Worm (Caenorhabditis elegans) whole organism, L4 larva: ENCODE results near the gene rml-3.

Source experiments
- F26F4.8 ChIP-seq: fragments of 200-800 bp; sonication (Bioruptor generic); conservative IDR thresholded peaks from 2 replicates; pipeline ENCODE4 v1.3.6; 2022; ENCODE audit warnings: missing genetic modification characterization, missing compliant biosample characterization
- F37D6.2 ChIP-seq: sonication (generic microtip); optimal IDR thresholded peaks from 2 replicates; lab custom pipeline; 2016; ENCODE audit warnings: mild to moderate bottlenecking, missing genetic modification characterization, missing compliant biosample characterization
- F44E2.7 ChIP-seq: fragments of 200-800 bp; sonication (Bioruptor generic); IDR thresholded peaks from 2 replicates; pipeline ENCODE4 v2.1.2; 2022; ENCODE audit warnings: missing genetic modification characterization, missing compliant biosample characterization
- T20F7.1 ChIP-seq: fragments of 200-800 bp; sonication (Bioruptor generic); optimal IDR thresholded peaks from 2 replicates; lab custom pipeline; 2018; ENCODE audit warnings: mild to moderate bottlenecking, missing genetic modification characterization, missing compliant biosample characterization
- Y105C5A.15 ChIP-seq: fragments of 200-800 bp; sonication (Bioruptor generic); IDR thresholded peaks from 2 replicates; pipeline ENCODE4 v1.3.6; 2022; ENCODE audit warnings: missing genetic modification characterization, missing compliant biosample characterization
- Y5F2A.4 ChIP-seq: fragments of 200-800 bp; sonication (Bioruptor generic); optimal IDR thresholded peaks from 2 replicates; lab custom pipeline; 2018; ENCODE audit warnings: mild to moderate bottlenecking, missing genetic modification characterization, missing compliant biosample characterization
- ZK546.5 ChIP-seq, 2 experiments: sonication (generic microtip); optimal IDR thresholded peaks; 2 replicates each; lab custom pipeline; 2017; ENCODE audit warnings: missing biosample characterization in 2 of 2, missing genetic modification characterization in 2 of 2
- aha-1 ChIP-seq: fragments of 150-350 bp; peaks from one replicate; lab custom pipeline; 2014; ENCODE audit warnings: missing biosample characterization, missing genetic modification characterization
- ama-1 ChIP-seq: fragments of 150-350 bp; optimal IDR thresholded peaks from 2 replicates; lab custom pipeline; 2014; ENCODE audit warnings: inconsistent platforms, mixed read lengths
- arid-1 ChIP-seq: fragments of 200-800 bp; sonication (Bioruptor generic); conservative IDR thresholded peaks from 2 replicates; pipeline ENCODE4 v1.3.6; 2022; ENCODE audit warnings: missing genetic modification reagents, missing genetic modification characterization, missing compliant biosample characterization
- attf-4 ChIP-seq: sonication (generic microtip); optimal IDR thresholded peaks from 3 replicates; lab custom pipeline; 2017; ENCODE audit warnings: missing biosample characterization, missing genetic modification characterization
- ceh-32 ChIP-seq: sonication (generic microtip); optimal IDR thresholded peaks from 2 replicates; lab custom pipeline; 2016; ENCODE audit warnings: mild to moderate bottlenecking, missing genetic modification characterization, missing compliant biosample characterization; ENCODE audit not compliant: poor library complexity
- ceh-44 ChIP-seq: fragments of 200-800 bp; sonication (Bioruptor generic); IDR thresholded peaks from 2 replicates; pipeline ENCODE4 v1.3.6; 2022; ENCODE audit warnings: missing genetic modification reagents, missing genetic modification characterization, missing compliant biosample characterization
- ceh-82 ChIP-seq: sonication (generic microtip); optimal IDR thresholded peaks from 2 replicates; lab custom pipeline; 2017; ENCODE audit warnings: missing biosample characterization, missing genetic modification characterization
- ctbp-1 ChIP-seq: fragments of 200-800 bp; sonication (Bioruptor generic); IDR thresholded peaks from 2 replicates; pipeline ENCODE4 v1.3.6; 2022; ENCODE audit warnings: missing genetic modification reagents, missing genetic modification characterization, missing compliant biosample characterization
- daf-16 ChIP-seq, 3 experiments: sonication (generic microtip); optimal IDR thresholded peaks; 2 replicates each; lab custom pipeline; 2016 to 2017; ENCODE audit warnings: missing genetic modification characterization in 3 of 3, missing genetic modification reagents in 3 of 3, mild to moderate bottlenecking in 2 of 3, missing compliant biosample characterization in 2 of 3, missing biosample characterization in 1 of 3, moderate library complexity in 1 of 3
- dve-1 ChIP-seq: sonication (generic microtip); optimal IDR thresholded peaks from 2 replicates; lab custom pipeline; 2017; ENCODE audit warnings: antibody characterized with exemption, mild to moderate bottlenecking, missing genetic modification characterization, missing compliant biosample characterization; ENCODE audit not compliant: insufficient read depth
- fos-1 ChIP-seq: fragments of 150-350 bp; optimal IDR thresholded peaks from 2 replicates; lab custom pipeline; 2014; ENCODE audit warnings: missing biosample characterization, missing genetic modification characterization
- hlh-30 ChIP-seq: sonication (generic microtip); optimal IDR thresholded peaks from 2 replicates; lab custom pipeline; 2017; ENCODE audit warnings: antibody characterized with exemption, mild to moderate bottlenecking, missing genetic modification characterization, missing compliant biosample characterization; ENCODE audit not compliant: insufficient read depth
- lin-13 ChIP-seq: fragments of 150-350 bp; optimal IDR thresholded peaks from 2 replicates; lab custom pipeline; 2014; ENCODE audit warnings: missing biosample characterization, missing genetic modification reagents, missing genetic modification characterization
- madf-9 ChIP-seq: fragments of 200-800 bp; sonication (Bioruptor generic); conservative IDR thresholded peaks from 2 replicates; pipeline ENCODE4 v1.3.6; 2022; ENCODE audit warnings: missing genetic modification reagents, missing genetic modification characterization, missing compliant biosample characterization
- mdt-29 ChIP-seq: fragments of 200-800 bp; sonication (Bioruptor generic); IDR thresholded peaks from 2 replicates; pipeline ENCODE4 v1.3.6; 2022; ENCODE audit warnings: missing genetic modification reagents, missing genetic modification characterization, missing compliant biosample characterization
- mep-1 ChIP-seq: fragments of 150-350 bp; sonication (generic microtip); optimal IDR thresholded peaks from 3 replicates; lab custom pipeline; 2014; ENCODE audit warnings: missing biosample characterization, missing genetic modification characterization
- mes-2 ChIP-seq: sonication (generic microtip); optimal IDR thresholded peaks from 2 replicates; lab custom pipeline; 2016; ENCODE audit warnings: missing genotype, mild to moderate bottlenecking, missing genetic modification characterization, missing compliant biosample characterization; ENCODE audit not compliant: poor library complexity, severe bottlenecking
- mxl-2 ChIP-seq: fragments of 200-800 bp; sonication (Bioruptor generic); conservative IDR thresholded peaks from 2 replicates; pipeline ENCODE4 v1.3.6; 2022; ENCODE audit warnings: missing genetic modification reagents, missing genetic modification characterization, missing compliant biosample characterization
- mxl-3 ChIP-seq: fragments of 200-800 bp; sonication (Bioruptor generic); optimal IDR thresholded peaks from 2 replicates; lab custom pipeline; 2018; ENCODE audit warnings: mild to moderate bottlenecking, missing genetic modification characterization, missing compliant biosample characterization
- nhr-11 ChIP-seq: fragments of 150-350 bp; optimal IDR thresholded peaks from 2 replicates; lab custom pipeline; 2014; ENCODE audit warnings: missing biosample characterization, missing genetic modification characterization
- nhr-6 ChIP-seq: fragments of 150-350 bp; optimal IDR thresholded peaks from 2 replicates; lab custom pipeline; 2014; ENCODE audit warnings: missing biosample characterization, missing genetic modification characterization
- nhr-77 ChIP-seq: fragments of 150-350 bp; optimal IDR thresholded peaks from 2 replicates; lab custom pipeline; 2014; ENCODE audit warnings: missing biosample characterization, missing genetic modification characterization
- php-3 ChIP-seq: fragments of 200-800 bp; sonication (Bioruptor generic); IDR thresholded peaks from 2 replicates; pipeline ENCODE4 v1.3.6; 2022; ENCODE audit warnings: missing genetic modification reagents, missing genetic modification characterization, missing compliant biosample characterization
- rbr-2 ChIP-seq: sonication (generic microtip); optimal IDR thresholded peaks from 2 replicates; lab custom pipeline; 2016; ENCODE audit warnings: missing genotype, missing genetic modification characterization, missing compliant biosample characterization
- sdz-12 ChIP-seq: fragments of 200-800 bp; sonication (Bioruptor generic); optimal IDR thresholded peaks from 2 replicates; lab custom pipeline; 2018; ENCODE audit warnings: mild to moderate bottlenecking, missing genetic modification characterization, missing compliant biosample characterization
- set-16 ChIP-seq: fragments of 200-800 bp; sonication (Bioruptor generic); IDR thresholded peaks from 2 replicates; pipeline ENCODE4 v1.3.6; 2022; ENCODE audit warnings: missing genetic modification reagents, missing genetic modification characterization, missing compliant biosample characterization
- snpc-1.2 ChIP-seq: fragments of 200-800 bp; sonication (Bioruptor generic); IDR thresholded peaks from 2 replicates; pipeline ENCODE4 v1.3.6; 2022; ENCODE audit warnings: missing genetic modification reagents, missing genetic modification characterization, missing compliant biosample characterization
- snpc-4 ChIP-seq: fragments of 150-350 bp; optimal IDR thresholded peaks from 2 replicates; lab custom pipeline; 2014; ENCODE audit warnings: missing biosample characterization, missing genetic modification characterization
- spr-3 ChIP-seq: fragments of 200-800 bp; sonication (Bioruptor generic); optimal IDR thresholded peaks from 2 replicates; lab custom pipeline; 2018; ENCODE audit warnings: mild to moderate bottlenecking, missing genetic modification characterization, missing compliant biosample characterization
- tra-1 ChIP-seq: fragments of 200-800 bp; sonication (Bioruptor generic); IDR thresholded peaks from 2 replicates; pipeline ENCODE4 v1.3.6; 2022; ENCODE audit warnings: missing genetic modification reagents, missing genetic modification characterization, missing compliant biosample characterization
- unc-130 ChIP-seq: sonication (generic microtip); optimal IDR thresholded peaks from 2 replicates; lab custom pipeline; 2016; ENCODE audit warnings: missing genetic modification reagents, missing genetic modification characterization, missing compliant biosample characterization
- unc-62 ChIP-seq, 3 experiments: fragments of 150-350 bp in 1 of 3; sonication (generic microtip); optimal IDR thresholded peaks in 2 of 3; peaks in 1 of 3; 1 replicate in 1 of 3; 2 replicates in 2 of 3; lab custom pipeline; 2014 to 2017; ENCODE audit warnings: missing biosample characterization in 3 of 3, missing genetic modification characterization in 3 of 3, missing genetic modification reagents in 3 of 3, missing genotype in 1 of 3
- ztf-11 ChIP-seq: fragments of 150-350 bp; optimal IDR thresholded peaks from 2 replicates; lab custom pipeline; 2014; ENCODE audit warnings: missing biosample characterization, missing genetic modification characterization

Gene rml-3

ce11 chrX:6253899-6254670 lies 15.2 kb upstream of the rml-3 start (continued):
- TF ChIP-seq mxl-3 (GFP tag; lab: Kevin White, UChicago) (peak; percentile 73), unc-130 (GFP tag; lab: Kevin White, UChicago) (no peak), ceh-82 (tag; lab: Kevin White, UChicago) (no peak), ztf-11 (tag; lab: Kevin White, UChicago) (no peak), ceh-44 (GFP tag; lab: Robert Waterston, UW) (no peak), dve-1 (tag; lab: Kevin White, UChicago) (peak; percentile 53), F37D6.2 (tag; lab: Kevin White, UChicago) (no peak), arid-1 (GFP tag; lab: Robert Waterston, UW) (no peak), ctbp-1 (GFP tag; lab: Robert Waterston, UW) (0 out of 2 replicates have a peak, but pooled peaks have one; percentile 27), ZK546.5 (tag; optimal IDR thresholded peaks at IDR 0.05; lab: Kevin White, UChicago) (no peak), Y5F2A.4 (GFP tag; lab: Kevin White, UChicago) (no peak), F44E2.7 (GFP tag; lab: Robert Waterston, UW) (no peak), ceh-32 (tag; lab: Kevin White, UChicago) (no peak), sdz-12 (GFP tag; lab: Kevin White, UChicago) (no peak), hlh-30 (tag; lab: Kevin White, UChicago) (peak; percentile 78), php-3 (GFP tag; lab: Robert Waterston, UW) (peak; percentile 56; the same call in 1 of the 2 replicates), spr-3 (GFP tag; lab: Kevin White, UChicago) (peak; percentile 43), snpc-4 (tag; lab: Kevin White, UChicago) (no peak), rbr-2 (tag; lab: Kevin White, UChicago) (peak; percentile 62), daf-16 (GFP tag; optimal IDR thresholded peaks at IDR 0.05; lab: Kevin White, UChicago) (peak in 1 of 2 experiments; percentile 79), daf-16 (tag; optimal IDR thresholded peaks at IDR 0.05; lab: Kevin White, UChicago) (peak; percentile 87), set-16 (GFP tag; lab: Robert Waterston, UW) (no peak; the same call in 1 of the 2 replicates), mes-2 (peak; percentile 60), snpc-1.2 (GFP tag; lab: Robert Waterston, UW) (no peak; the same call in 1 of the 2 replicates), attf-4 (no peak)

DNA sequence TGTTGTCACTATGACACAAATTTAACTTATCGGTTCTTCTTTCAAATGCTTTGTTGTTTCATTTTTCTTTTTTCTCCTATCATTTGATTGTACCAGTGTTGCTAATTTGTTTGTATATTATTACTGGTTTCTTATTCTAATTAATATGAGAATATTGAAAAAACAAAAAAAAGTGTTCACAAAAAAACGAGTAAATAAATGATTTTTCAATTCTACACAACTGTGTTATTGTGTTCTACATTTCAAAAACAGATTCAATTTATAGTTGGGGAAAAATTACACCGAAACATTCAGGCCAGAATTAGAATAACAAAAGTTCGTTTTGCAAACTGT lies 14.7 kb upstream of the rml-3 start:
- TF ChIP-seq nhr-77 (tag; lab: Kevin White, UChicago) = peak; percentile 87
- no peak for TF ChIP-seq mxl-2 (GFP tag; lab: Robert Waterston, UW)
- peak; percentile 47 for TF ChIP-seq T20F7.1
- no peak for TF ChIP-seq arid-1 (GFP tag; lab: Robert Waterston, UW)
- 0 out of 2 replicates have a peak, but pooled peaks have one; percentile 33 for TF ChIP-seq tra-1 (GFP tag; lab: Robert Waterston, UW)
- TF ChIP-seq mep-1 (tag; lab: Kevin White, UChicago) = peak; percentile 77
- TF ChIP-seq fos-1 (tag; lab: Kevin White, UChicago) = peak; percentile 10
- peak; percentile 95 for TF ChIP-seq aha-1 (tag; lab: Kevin White, UChicago)

DNA sequence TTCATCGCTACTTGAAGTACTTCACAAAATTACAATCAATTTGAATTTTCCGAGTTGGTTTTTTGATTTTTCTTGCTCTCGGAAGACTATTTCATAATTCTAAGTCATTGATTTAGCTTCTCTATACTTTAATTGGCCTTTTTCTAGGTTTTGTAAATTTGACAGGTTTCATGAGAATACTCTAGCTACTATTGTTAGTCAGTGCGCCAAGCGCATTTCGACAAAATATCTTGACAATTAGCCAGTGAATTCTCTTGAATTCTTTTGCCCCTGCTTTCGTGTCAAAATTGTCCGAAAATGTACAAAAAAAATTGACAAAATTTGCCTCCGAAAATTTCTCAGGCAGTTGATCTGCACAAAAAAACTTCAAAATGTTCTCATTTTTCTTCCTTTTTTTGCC lies 14.3 kb upstream of the rml-3 start:
- TF ChIP-seq Y105C5A.15 (no peak), mdt-29 (no peak), fos-1 (tag; lab: Kevin White, UChicago) (no peak), nhr-6 (tag; lab: Kevin White, UChicago) (peak; percentile 8), F37D6.2 (tag; lab: Kevin White, UChicago) (no peak), ama-1 (lab: Kevin White, UChicago) (peak; percentile 57), lin-13 (GFP tag; lab: Kevin White, UChicago) (no peak), unc-62 (GFP tag; optimal IDR thresholded peaks at IDR 0.05 in 1 of 2; lab: Kevin White, UChicago) (peak in 1 of 2 experiments; percentile 59), unc-62 (tag; optimal IDR thresholded peaks at IDR 0.05; lab: Kevin White, UChicago) (no peak), arid-1 (GFP tag; lab: Robert Waterston, UW) (0 out of 2 replicates have a peak, but pooled peaks have one; percentile 18), F26F4.8 (GFP tag; lab: Robert Waterston, UW) (no peak), hlh-30 (tag; lab: Kevin White, UChicago) (peak; percentile 4), nhr-11 (tag; lab: Kevin White, UChicago) (no peak), tra-1 (GFP tag; lab: Robert Waterston, UW) (no peak), madf-9 (GFP tag; lab: Robert Waterston, UW) (0 out of 2 replicates have a peak, but pooled peaks have one; percentile 18), dve-1 (tag; lab: Kevin White, UChicago) (no peak)
